Fruit fly (Drosophila melanogaster) whole organism, adult: Measurements from ENCODE around the gene tra.
"Not testable (repeated sequence)": the region's sequence is repeated elsewhere in the genome, so short reads cannot be mapped to it uniquely, and the experiment has no call there.

Source experiments
- CG11617 ChIP-seq: fragments of 200-800 bp; sonication (Bioruptor generic); optimal IDR thresholded peaks from 2 replicates; lab custom pipeline; 2017; ENCODE audit warnings: mild to moderate bottlenecking, missing biosample characterization, missing genetic modification reagents, missing genetic modification characterization
- CG5204 ChIP-seq: fragments of 200-800 bp; sonication (Bioruptor generic); optimal IDR thresholded peaks from 2 replicates; lab custom pipeline; 2016; ENCODE audit warnings: missing biosample characterization, missing genetic modification characterization
- CG7101 ChIP-seq: fragments of 200-800 bp; sonication (Bioruptor generic); optimal IDR thresholded peaks from 2 replicates; lab custom pipeline; 2018; ENCODE audit warnings: missing biosample characterization, mild to moderate bottlenecking, missing genetic modification characterization, moderate library complexity
- Clk ChIP-seq: fragments of 200-800 bp; sonication (Bioruptor generic); optimal IDR thresholded peaks from 2 replicates; lab custom pipeline; 2017; ENCODE audit warnings: missing biosample characterization, missing genetic modification characterization
- Hr96 ChIP-seq: fragments of 200-800 bp; sonication (Bioruptor generic); optimal IDR thresholded peaks from 2 replicates; lab custom pipeline; 2016; ENCODE audit warnings: missing biosample characterization, missing genetic modification characterization
- Mnt ChIP-seq: fragments of 200-800 bp; sonication (Bioruptor generic); optimal IDR thresholded peaks from 2 replicates; lab custom pipeline; 2016; ENCODE audit warnings: missing biosample characterization, mild to moderate bottlenecking, missing genetic modification characterization
- bab1 ChIP-seq: fragments of 200-800 bp; sonication (Bioruptor generic); optimal IDR thresholded peaks from 3 replicates; lab custom pipeline; 2019; ENCODE audit warnings: missing biosample characterization, mild to moderate bottlenecking, missing genetic modification characterization, moderate library complexity
- pad ChIP-seq: fragments of 200-800 bp; sonication (Bioruptor generic); optimal IDR thresholded peaks from 3 replicates; lab custom pipeline; 2017; ENCODE audit warnings: missing biosample characterization, missing genetic modification characterization, mild to moderate bottlenecking, moderate library complexity, missing genetic modification reagents

DNA sequence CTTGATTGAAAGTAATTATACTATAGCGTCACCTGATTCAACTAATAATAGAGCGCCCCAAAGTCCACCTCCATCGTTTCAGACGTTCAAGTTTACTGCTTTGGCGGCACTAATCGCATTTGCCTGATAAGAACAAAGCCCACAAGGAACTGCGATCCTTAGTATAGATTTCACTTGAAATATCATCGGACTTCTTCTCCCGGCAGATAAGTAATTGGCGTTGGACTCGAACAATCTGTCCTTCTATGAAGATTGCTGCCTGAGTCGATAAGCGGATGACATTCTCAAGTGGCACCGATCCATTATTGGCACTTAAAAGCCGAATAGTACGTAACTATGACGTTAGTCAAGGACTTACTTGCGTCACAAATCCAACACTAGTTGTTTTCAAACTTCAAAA, 17.6 kb downstream of the tra start, which contains the start of gene Mipp1:
- TF ChIP-seq bab1; CG5204; Mnt (GFP tag; lab: Kevin White, UChicago); Hr96; CG7101; Clk (GFP tag; lab: Kevin White, UChicago); CG11617 (GFP tag; lab: Kevin White, UChicago); pad (GFP tag; lab: Kevin White, UChicago): not testable (repeated sequence)
